Fruit fly (Drosophila melanogaster) Kc167 (cell line): ENCODE results near the gene Pink1.

Experiments
- Myc ChIP-seq: fragments of >200 bp; optimal IDR thresholded peaks from 2 replicates; lab custom pipeline; 2017; ENCODE audit warnings: missing external identifiers
- Sin3A ChIP-seq: fragments of >200 bp; optimal IDR thresholded peaks from 2 replicates; lab custom pipeline; 2018; ENCODE audit warnings: missing external identifiers
- h ChIP-seq: fragments of >200 bp; optimal IDR thresholded peaks from 3 replicates; lab custom pipeline; 2018; ENCODE audit warnings: missing external identifiers
- psq ChIP-seq: fragments of >200 bp; optimal IDR thresholded peaks from 2 replicates; lab custom pipeline; 2017; ENCODE audit warnings: missing external identifiers
- ttk ChIP-seq: sonication (Bioruptor generic); optimal IDR thresholded peaks from 2 replicates; lab custom pipeline; 2017; ENCODE audit warnings: missing external identifiers

DNA sequence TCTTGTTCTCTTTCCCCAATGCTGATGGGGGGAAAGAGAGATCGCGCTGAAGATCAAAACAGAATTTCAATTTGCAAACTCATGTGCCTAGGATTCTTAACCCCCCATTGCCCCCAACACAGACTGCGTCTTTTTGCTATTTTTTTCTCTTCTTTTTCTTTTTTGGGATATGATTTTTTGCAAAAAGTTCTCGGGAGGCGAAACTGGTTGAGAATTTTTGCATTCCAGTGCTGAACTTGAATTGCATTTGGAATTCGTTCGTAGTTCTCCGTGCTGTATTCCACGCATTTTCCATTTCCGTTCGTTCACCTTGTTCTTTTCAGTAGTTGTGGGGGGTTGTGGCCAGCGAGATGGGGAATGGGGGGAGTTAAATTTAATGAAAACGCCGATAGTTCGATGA, 24.5 kb downstream of the Pink1 start:
- TF ChIP-seq Sin3A (lab: Kevin White, UChicago) = no peak
- no peak for TF ChIP-seq h (lab: Kevin White, UChicago)
- no peak for TF ChIP-seq Myc
- TF ChIP-seq psq (lab: Kevin White, UChicago) = no peak
- no peak for TF ChIP-seq ttk (lab: Kevin White, UChicago)
